Worm (Caenorhabditis elegans) whole organism, young adult: ENCODE results near the gene tpi-1.
A peak's percentile ranks its signal among the peaks of the same experiment; 100 is the strongest.

Experiments
- C17E4.6 ChIP-seq: fragments of 200-800 bp; sonication (Bioruptor generic); IDR thresholded peaks from 2 replicates; pipeline ENCODE4 v1.3.6; 2022; ENCODE audit warnings: missing genetic modification reagents, missing genetic modification characterization, missing compliant biosample characterization
- F10E7.11 ChIP-seq: sonication (generic microtip); optimal IDR thresholded peaks from 2 replicates; lab custom pipeline; 2017; ENCODE audit warnings: mild to moderate bottlenecking, missing genetic modification characterization, moderate library complexity, missing compliant biosample characterization
- F22D6.2 ChIP-seq: sonication (generic microtip); optimal IDR thresholded peaks from 2 replicates; lab custom pipeline; 2016; ENCODE audit warnings: mild to moderate bottlenecking, missing genetic modification characterization, missing compliant biosample characterization
- K12H6.12 ChIP-seq: fragments of 200-800 bp; sonication (Bioruptor generic); optimal IDR thresholded peaks from 2 replicates; lab custom pipeline; 2018; ENCODE audit warnings: mild to moderate bottlenecking, missing genetic modification characterization, missing compliant biosample characterization
- T26A5.8 ChIP-seq: sonication (generic microtip); optimal IDR thresholded peaks from 2 replicates; lab custom pipeline; 2016; ENCODE audit warnings: missing genetic modification characterization, missing compliant biosample characterization
- Y53G8AR.9 ChIP-seq: fragments of 200-800 bp; sonication (Bioruptor generic); conservative IDR thresholded peaks from 2 replicates; pipeline ENCODE4 v1.3.6; 2022; ENCODE audit warnings: missing genetic modification reagents, missing genetic modification characterization, missing compliant biosample characterization
- ZK185.1 ChIP-seq: sonication (generic microtip); optimal IDR thresholded peaks from 2 replicates; lab custom pipeline; 2016; ENCODE audit warnings: mild to moderate bottlenecking, missing genetic modification characterization, missing compliant biosample characterization; ENCODE audit not compliant: poor library complexity, severe bottlenecking
- ama-1 ChIP-seq, 3 experiments: fragments of 150-350 bp in 1 of 3; sonication (generic microtip) in 2 of 3; optimal IDR thresholded peaks; 2 replicates each; lab custom pipeline; 2014 to 2018; ENCODE audit warnings: missing biosample characterization in 2 of 3, missing genetic modification characterization in 2 of 3, missing genetic modification reagents in 2 of 3
- aptf-3 ChIP-seq: fragments of 200-800 bp; sonication (Bioruptor generic); IDR thresholded peaks from 2 replicates; pipeline ENCODE4 v1.3.6; 2022; ENCODE audit warnings: missing genetic modification characterization, missing compliant biosample characterization
- atf-7 ChIP-seq: sonication (generic microtip); optimal IDR thresholded peaks from 2 replicates; lab custom pipeline; 2017; ENCODE audit warnings: mild to moderate bottlenecking, missing genetic modification characterization, missing compliant biosample characterization
- attf-5 ChIP-seq: fragments of 200-800 bp; sonication (Bioruptor generic); optimal IDR thresholded peaks from 2 replicates; lab custom pipeline; 2018; ENCODE audit warnings: mild to moderate bottlenecking, missing genetic modification characterization, missing compliant biosample characterization
- bed-2 ChIP-seq: fragments of 200-800 bp; sonication (Bioruptor generic); IDR thresholded peaks from 2 replicates; pipeline ENCODE4 v1.3.6; 2022; ENCODE audit warnings: missing genetic modification reagents, missing genetic modification characterization, missing compliant biosample characterization
- cebp-1 ChIP-seq, 2 experiments: fragments of 200-800 bp in 1 of 2; sonication (Bioruptor generic) in 1 of 2; sonication (generic microtip) in 1 of 2; IDR thresholded peaks in 1 of 2; optimal IDR thresholded peaks in 1 of 2; 2 replicates each; pipeline versions ENCODE4 v1.3.6 to Lab custom; 2017 to 2022; ENCODE audit warnings: missing compliant biosample characterization in 2 of 2, missing genetic modification characterization in 2 of 2, mild to moderate bottlenecking in 1 of 2, missing genetic modification reagents in 1 of 2, moderate library complexity in 1 of 2
- ceh-100 ChIP-seq: fragments of 200-800 bp; sonication (Bioruptor generic); IDR thresholded peaks from 2 replicates; pipeline ENCODE4 v1.3.6; 2022; ENCODE audit warnings: missing genetic modification reagents, missing genetic modification characterization, missing compliant biosample characterization
- ceh-27 ChIP-seq: fragments of 200-800 bp; sonication (Bioruptor generic); optimal IDR thresholded peaks from 2 replicates; lab custom pipeline; 2018; ENCODE audit warnings: mild to moderate bottlenecking, missing genetic modification characterization, moderate library complexity, missing compliant biosample characterization
- ceh-91 ChIP-seq: fragments of 200-800 bp; sonication (Bioruptor generic); IDR thresholded peaks from 2 replicates; pipeline ENCODE4 v1.3.6; 2022; ENCODE audit warnings: missing genetic modification reagents, missing genetic modification characterization, missing compliant biosample characterization
- chd-7 ChIP-seq: sonication (generic microtip); optimal IDR thresholded peaks from 2 replicates; lab custom pipeline; 2016; ENCODE audit warnings: mild to moderate bottlenecking, missing genetic modification characterization, moderate library complexity, missing compliant biosample characterization
- egl-18 ChIP-seq: fragments of 200-800 bp; sonication (Bioruptor generic); IDR thresholded peaks from 2 replicates; pipeline ENCODE4 v1.3.6; 2022; ENCODE audit warnings: missing genetic modification reagents, missing genetic modification characterization, missing compliant biosample characterization
- egrh-3 ChIP-seq: fragments of 200-800 bp; sonication (Bioruptor generic); IDR thresholded peaks from 2 replicates; pipeline ENCODE4 v1.3.6; 2022; ENCODE audit warnings: missing genetic modification reagents, missing genetic modification characterization, missing compliant biosample characterization
- hmg-1.2 ChIP-seq: fragments of 200-800 bp; sonication (Bioruptor generic); IDR thresholded peaks from 2 replicates; pipeline ENCODE4 v1.3.6; 2022; ENCODE audit warnings: missing genetic modification reagents, missing genetic modification characterization, missing compliant biosample characterization
- lag-1 ChIP-seq: fragments of 200-800 bp; sonication (Bioruptor generic); IDR thresholded peaks from 2 replicates; pipeline ENCODE4 v1.3.6; 2022; ENCODE audit warnings: missing genetic modification reagents, missing genetic modification characterization, missing compliant biosample characterization
- let-607 ChIP-seq, 2 experiments: fragments of 200-800 bp in 1 of 2; sonication (Bioruptor generic) in 1 of 2; sonication (generic microtip) in 1 of 2; optimal IDR thresholded peaks; 2 replicates each; lab custom pipeline; 2016 to 2018; ENCODE audit warnings: mild to moderate bottlenecking in 2 of 2, missing compliant biosample characterization in 2 of 2, missing genetic modification characterization in 2 of 2, moderate library complexity in 2 of 2, missing genotype in 1 of 2
- lin-26 ChIP-seq: fragments of 200-800 bp; sonication (Bioruptor generic); IDR thresholded peaks from 2 replicates; pipeline ENCODE4 v1.3.6; 2022; ENCODE audit warnings: missing genetic modification reagents, missing genetic modification characterization, missing compliant biosample characterization
- lin-35 ChIP-seq, 3 experiments: fragments of 150-350 bp in 2 of 3; sonication (generic microtip) in 1 of 3; optimal IDR thresholded peaks; 2 replicates each; lab custom pipeline; 2014 to 2018; ENCODE audit warnings: missing biosample characterization in 3 of 3, missing genetic modification characterization in 3 of 3, missing genetic modification reagents in 3 of 3
- lin-40 ChIP-seq: sonication (generic microtip); optimal IDR thresholded peaks from 2 replicates; lab custom pipeline; 2016; ENCODE audit warnings: missing genetic modification characterization, mild to moderate bottlenecking, missing compliant biosample characterization, missing genotype, missing genetic modification reagents
- madf-10 ChIP-seq: sonication (generic microtip); optimal IDR thresholded peaks from 2 replicates; lab custom pipeline; 2016; ENCODE audit warnings: mild to moderate bottlenecking, missing genetic modification characterization, missing compliant biosample characterization
- madf-3 ChIP-seq: fragments of 200-800 bp; sonication (Bioruptor generic); IDR thresholded peaks from 2 replicates; pipeline ENCODE4 v1.3.6; 2022; ENCODE audit warnings: missing genetic modification reagents, missing genetic modification characterization, missing compliant biosample characterization
- mcd-1 ChIP-seq: fragments of 200-800 bp; sonication (Bioruptor generic); IDR thresholded peaks from 2 replicates; pipeline ENCODE4 v1.3.6; 2022; ENCODE audit warnings: missing genetic modification reagents, missing genetic modification characterization, missing compliant biosample characterization
- mes-4 ChIP-seq: sonication (generic microtip); optimal IDR thresholded peaks from 2 replicates; lab custom pipeline; 2016; ENCODE audit warnings: missing genotype, missing genetic modification characterization, missing compliant biosample characterization
- nfyb-1 ChIP-seq: fragments of 200-800 bp; sonication (Bioruptor generic); IDR thresholded peaks from 2 replicates; pipeline ENCODE4 v1.3.6; 2022; ENCODE audit warnings: missing genetic modification reagents, missing genetic modification characterization, missing compliant biosample characterization
- nhr-120 ChIP-seq: fragments of 200-800 bp; sonication (Bioruptor generic); IDR thresholded peaks from 2 replicates; pipeline ENCODE4 v1.3.6; 2022; ENCODE audit warnings: missing genetic modification characterization, missing compliant biosample characterization
- nhr-80 ChIP-seq: sonication (generic microtip); optimal IDR thresholded peaks from 2 replicates; lab custom pipeline; 2016; ENCODE audit warnings: missing genetic modification characterization, missing compliant biosample characterization
- snpc-4 ChIP-seq, 5 experiments: fragments of 150-350 bp in 1 of 5; sonication (generic microtip) in 4 of 5; optimal IDR thresholded peaks; 2 replicates each; lab custom pipeline; 2014 to 2018; ENCODE audit warnings: missing genetic modification characterization in 5 of 5, missing biosample characterization in 3 of 5, antibody characterized with exemption in 2 of 5, mild to moderate bottlenecking in 2 of 5, missing compliant biosample characterization in 2 of 5, missing genotype in 2 of 5, moderate library complexity in 2 of 5, missing genetic modification reagents in 1 of 5
- somi-1 ChIP-seq: fragments of 200-800 bp; sonication (Bioruptor generic); optimal IDR thresholded peaks from 2 replicates; lab custom pipeline; 2018; ENCODE audit warnings: mild to moderate bottlenecking, missing genetic modification characterization, missing compliant biosample characterization
- tbp1 ChIP-seq: fragments of 200-800 bp; sonication (Bioruptor generic); optimal IDR thresholded peaks from 2 replicates; lab custom pipeline; 2018; ENCODE audit warnings: mild to moderate bottlenecking, missing genetic modification characterization, missing compliant biosample characterization
- tlf-1 ChIP-seq: fragments of 200-800 bp; sonication (Bioruptor generic); optimal IDR thresholded peaks from 2 replicates; lab custom pipeline; 2018; ENCODE audit warnings: mild to moderate bottlenecking, missing genetic modification characterization, missing compliant biosample characterization
- xnd-1 ChIP-seq: sonication (generic microtip); optimal IDR thresholded peaks from 2 replicates; lab custom pipeline; 2016; ENCODE audit warnings: missing genotype, missing genetic modification reagents, missing genetic modification characterization, missing compliant biosample characterization
- ztf-25 ChIP-seq: fragments of 200-800 bp; sonication (Bioruptor generic); IDR thresholded peaks from 2 replicates; pipeline ENCODE4 v1.3.6; 2022; ENCODE audit warnings: missing genetic modification reagents, missing genetic modification characterization, missing compliant biosample characterization
- ztf-26 ChIP-seq: sonication (generic microtip); optimal IDR thresholded peaks from 2 replicates; lab custom pipeline; 2017; ENCODE audit warnings: missing genetic modification characterization, missing compliant biosample characterization
- ztf-3 ChIP-seq: fragments of 200-800 bp; sonication (Bioruptor generic); optimal IDR thresholded peaks from 2 replicates; lab custom pipeline; 2018; ENCODE audit warnings: mild to moderate bottlenecking, missing genetic modification characterization, missing compliant biosample characterization

tpi-1 gene

DNA sequence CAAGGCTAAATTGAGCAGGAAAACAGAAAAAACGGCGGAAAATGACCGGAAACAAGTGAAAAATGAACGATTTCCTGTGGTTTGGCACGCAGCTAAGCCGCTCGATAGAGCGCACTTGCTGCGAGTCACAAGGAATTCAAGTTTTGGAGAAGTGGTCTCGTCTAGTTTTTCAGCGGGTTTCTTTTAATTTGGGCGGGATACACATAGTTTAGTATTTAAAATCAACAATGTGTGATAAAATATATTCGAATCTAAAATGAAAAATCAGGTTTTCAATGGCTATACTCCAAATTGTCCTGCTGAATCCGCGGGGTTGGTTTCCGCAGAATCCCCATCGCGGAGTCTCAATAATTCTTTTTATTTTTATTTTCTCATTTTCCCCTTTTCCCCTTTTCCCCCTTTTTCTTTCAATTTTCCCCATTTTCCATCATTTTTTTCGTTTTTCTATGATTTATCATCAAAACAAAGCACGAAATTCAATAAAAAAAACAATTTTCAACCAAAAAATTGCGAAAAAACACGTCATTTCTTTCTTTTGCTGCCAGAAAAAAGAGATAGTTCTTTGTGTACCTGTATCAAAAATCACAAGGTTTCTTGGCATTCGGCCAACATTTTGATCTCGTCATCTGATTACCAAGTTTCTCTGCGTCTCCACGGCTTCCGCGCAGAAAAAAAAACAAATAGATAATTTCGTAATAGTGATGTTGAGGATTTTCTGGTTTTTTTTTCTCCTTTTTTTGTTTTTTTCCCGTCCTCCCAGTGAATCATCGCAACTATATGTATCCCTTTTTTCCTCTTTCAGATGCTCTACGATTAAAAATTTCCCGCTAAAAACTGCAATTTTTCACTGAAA is 3.4 kb upstream of the tpi-1 start, which contains the start of gene ippk-1 (continued):
- TF ChIP-seq mcd-1: peak; percentile 86
- TF ChIP-seq ztf-26 (tag; lab: Kevin White, UChicago): peak; percentile 66
- TF ChIP-seq somi-1 (GFP tag; lab: Kevin White, UChicago): peak; percentile 62
- peak; percentile 47 for TF ChIP-seq atf-7
- no peak for TF ChIP-seq egl-18 (GFP tag; lab: Robert Waterston, UW)
- peak; percentile 92 for TF ChIP-seq ceh-100 (GFP tag; lab: Robert Waterston, UW)
- no peak for TF ChIP-seq ceh-91 (GFP tag; lab: Robert Waterston, UW)
- TF ChIP-seq F22D6.2 (tag; lab: Kevin White, UChicago): peak; percentile 38
- TF ChIP-seq Y53G8AR.9 (GFP tag; lab: Robert Waterston, UW): no peak
- TF ChIP-seq mes-4 (tag; lab: Kevin White, UChicago): no peak
- TF ChIP-seq K12H6.12 (tag; lab: Kevin White, UChicago): peak; percentile 65
- TF ChIP-seq F10E7.11 (tag; lab: Kevin White, UChicago): no peak
- no peak for TF ChIP-seq lag-1
- peak; percentile 88 for TF ChIP-seq cebp-1 (GFP tag; IDR thresholded peaks at IDR 0.05; lab: Robert Waterston, UW)
- TF ChIP-seq cebp-1 (tag; optimal IDR thresholded peaks at IDR 0.05; lab: Kevin White, UChicago): peak; percentile 96
- no peak for TF ChIP-seq bed-2
- no peak for TF ChIP-seq xnd-1 (tag; lab: Kevin White, UChicago)
- no peak for TF ChIP-seq madf-3 (GFP tag; lab: Robert Waterston, UW)

ce11 chrII:12041116-12041515 is 2.2 kb upstream of the tpi-1 start:
- no peak for TF ChIP-seq ama-1 (optimal IDR thresholded peaks at IDR 0.05; lab: Kevin White, UChicago)
- TF ChIP-seq ama-1 (GFP tag; optimal IDR thresholded peaks at IDR 0.05; lab: Kevin White, UChicago): no peak
- TF ChIP-seq T26A5.8: no peak
- TF ChIP-seq chd-7 (tag; lab: Kevin White, UChicago): no peak
- no peak for TF ChIP-seq let-607 (tag; optimal IDR thresholded peaks at IDR 0.05; lab: Kevin White, UChicago)
- TF ChIP-seq, all 124 proteins: peak for 0

DNA sequence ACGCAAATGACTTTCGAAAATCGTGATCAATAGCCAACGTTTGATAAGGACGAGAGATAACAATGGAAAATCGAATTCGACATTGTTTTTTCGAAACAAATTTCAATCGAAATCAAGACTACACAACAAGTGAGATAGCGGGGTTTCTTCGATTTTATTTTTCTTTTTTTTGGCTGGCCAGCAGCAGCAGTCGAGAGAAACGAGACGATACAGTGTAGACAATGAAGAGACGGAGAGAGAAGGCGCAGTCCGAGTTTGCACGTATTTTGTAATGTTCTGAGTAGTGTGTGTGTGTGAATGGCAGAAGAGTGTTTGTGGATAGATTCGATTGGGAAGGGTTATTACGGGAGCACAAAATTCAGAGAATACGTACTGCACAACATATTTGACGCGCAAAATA is 1.2 kb upstream of the tpi-1 start:
- TF ChIP-seq madf-10 (tag; lab: Kevin White, UChicago) (peak; percentile 3), hmg-1.2 (GFP tag; lab: Robert Waterston, UW) (peak; percentile 89), lin-26 (GFP tag; lab: Robert Waterston, UW) (no peak), attf-5 (GFP tag; lab: Kevin White, UChicago) (peak; percentile 68), lin-35 (GFP tag; optimal IDR thresholded peaks at IDR 0.05; lab: Kevin White, UChicago) (no peak), nfyb-1 (GFP tag; lab: Robert Waterston, UW) (0 out of 2 replicates have a peak, but pooled peaks have one; percentile 21), C17E4.6 (GFP tag; lab: Robert Waterston, UW) (no peak), ztf-3 (no peak), ama-1 (optimal IDR thresholded peaks at IDR 0.05; lab: Kevin White, UChicago) (peak; percentile 20), ama-1 (GFP tag; optimal IDR thresholded peaks at IDR 0.05; lab: Kevin White, UChicago) (no peak), nhr-120 (GFP tag; lab: Robert Waterston, UW) (no peak), ztf-26 (tag; lab: Kevin White, UChicago) (peak; percentile 20), egrh-3 (GFP tag; lab: Robert Waterston, UW) (peak; percentile 13; the same call in 1 of the 2 replicates), tbp1 (GFP tag; lab: Kevin White, UChicago) (peak; percentile 15), ztf-25 (GFP tag; lab: Robert Waterston, UW) (no peak), lin-40 (tag; lab: Kevin White, UChicago) (peak; percentile 53), ceh-100 (GFP tag; lab: Robert Waterston, UW) (peak; percentile 30; the same call in 1 of the 2 replicates), mcd-1 (peak; percentile 64), snpc-4 (GFP tag; optimal IDR thresholded peaks at IDR 0.05; lab: Kevin White, UChicago) (no peak), snpc-4 (tag; optimal IDR thresholded peaks at IDR 0.05; lab: Kevin White, UChicago) (peak in 2 of 4 experiments; percentile 5 to 47), ceh-27 (GFP tag; lab: Kevin White, UChicago) (peak; percentile 9), egl-18 (GFP tag; lab: Robert Waterston, UW) (no peak), ZK185.1 (tag; lab: Kevin White, UChicago) (no peak), cebp-1 (GFP tag; IDR thresholded peaks at IDR 0.05; lab: Robert Waterston, UW) (0 out of 2 replicates have a peak, but pooled peaks have one; percentile 37), cebp-1 (tag; optimal IDR thresholded peaks at IDR 0.05; lab: Kevin White, UChicago) (peak; percentile 69), nhr-80 (peak; percentile 94), tlf-1 (no peak), mes-4 (tag; lab: Kevin White, UChicago) (no peak), aptf-3 (no peak)
- TF ChIP-seq, all 124 proteins: peak for 15
